Worm (Caenorhabditis elegans) whole organism, late embryonic: ENCODE results near the gene lys-4.

Experiments
- C08G9.2 ChIP-seq: sonication (generic microtip); optimal IDR thresholded peaks from 2 replicates; lab custom pipeline; 2016; ENCODE audit warnings: mild to moderate bottlenecking, missing genetic modification characterization, moderate library complexity, missing compliant biosample characterization
- K02D7.2 ChIP-seq: sonication (generic microtip); optimal IDR thresholded peaks from 2 replicates; lab custom pipeline; 2017; ENCODE audit warnings: mild to moderate bottlenecking, missing genetic modification characterization, missing compliant biosample characterization
- ahr-1 ChIP-seq: sonication (generic microtip); optimal IDR thresholded peaks from 2 replicates; lab custom pipeline; 2016; ENCODE audit warnings: missing genetic modification characterization, missing compliant biosample characterization
- ceh-18 ChIP-seq: sonication (generic microtip); optimal IDR thresholded peaks from 2 replicates; lab custom pipeline; 2016; ENCODE audit warnings: missing genetic modification characterization, missing compliant biosample characterization
- ceh-2 ChIP-seq: sonication (generic microtip); optimal IDR thresholded peaks from 2 replicates; lab custom pipeline; 2016; ENCODE audit warnings: missing genotype, missing genetic modification characterization, missing compliant biosample characterization
- ceh-31 ChIP-seq: sonication (generic microtip); optimal IDR thresholded peaks from 2 replicates; lab custom pipeline; 2016; ENCODE audit warnings: missing genetic modification characterization, missing compliant biosample characterization
- ceh-34 ChIP-seq: sonication (generic microtip); optimal IDR thresholded peaks from 2 replicates; lab custom pipeline; 2016; ENCODE audit warnings: mild to moderate bottlenecking, missing genetic modification characterization, missing compliant biosample characterization
- ceh-48 ChIP-seq: sonication (generic microtip); optimal IDR thresholded peaks from 2 replicates; lab custom pipeline; 2016; ENCODE audit warnings: missing genetic modification characterization, inconsistent platforms, missing compliant biosample characterization
- ceh-9 ChIP-seq: sonication (generic microtip); optimal IDR thresholded peaks from 2 replicates; lab custom pipeline; 2016; ENCODE audit warnings: mild to moderate bottlenecking, missing genetic modification characterization, inconsistent platforms, missing compliant biosample characterization
- elt-2 ChIP-seq: sonication (generic microtip); optimal IDR thresholded peaks from 2 replicates; lab custom pipeline; 2016; ENCODE audit warnings: missing genetic modification reagents, missing genetic modification characterization, missing compliant biosample characterization
- eyg-1 ChIP-seq: sonication (generic microtip); optimal IDR thresholded peaks from 2 replicates; lab custom pipeline; 2016; ENCODE audit warnings: missing genotype, missing genetic modification characterization, missing compliant biosample characterization
- fkh-10 ChIP-seq: fragments of 150-350 bp; optimal IDR thresholded peaks from 2 replicates; lab custom pipeline; 2014; ENCODE audit warnings: missing biosample characterization, missing genetic modification reagents, missing genetic modification characterization
- fkh-6 ChIP-seq: sonication (generic microtip); optimal IDR thresholded peaks from 2 replicates; lab custom pipeline; 2016; ENCODE audit warnings: missing genetic modification characterization, missing compliant biosample characterization
- hlh-6 ChIP-seq: sonication (generic microtip); optimal IDR thresholded peaks from 2 replicates; lab custom pipeline; 2016; ENCODE audit warnings: missing genotype, missing genetic modification characterization, missing compliant biosample characterization
- mec-3 ChIP-seq: sonication (generic microtip); optimal IDR thresholded peaks from 2 replicates; lab custom pipeline; 2016; ENCODE audit warnings: borderline replicate concordance, missing genetic modification characterization, missing compliant biosample characterization
- nfya-1 ChIP-seq: sonication (generic microtip); optimal IDR thresholded peaks from 2 replicates; lab custom pipeline; 2017; ENCODE audit warnings: missing genetic modification characterization, mild to moderate bottlenecking, missing compliant biosample characterization, antibody characterized with exemption, moderate library complexity
- nhr-232 ChIP-seq: sonication (generic microtip); optimal IDR thresholded peaks from 2 replicates; lab custom pipeline; 2016; ENCODE audit warnings: missing genetic modification characterization, missing compliant biosample characterization
- npax-4 ChIP-seq: sonication (generic microtip); optimal IDR thresholded peaks from 2 replicates; lab custom pipeline; 2016; ENCODE audit warnings: missing genetic modification characterization, missing compliant biosample characterization
- pha-2 ChIP-seq: sonication (generic microtip); optimal IDR thresholded peaks from 2 replicates; lab custom pipeline; 2017; ENCODE audit warnings: mild to moderate bottlenecking, missing genetic modification characterization, missing compliant biosample characterization
- pha-4 ChIP-seq: fragments of 150-350 bp; optimal IDR thresholded peaks from 2 replicates; lab custom pipeline; 2018; ENCODE audit warnings: missing biosample characterization, missing genetic modification reagents, missing genetic modification characterization
- pqm-1 ChIP-seq: sonication (generic microtip); optimal IDR thresholded peaks from 2 replicates; lab custom pipeline; 2016; ENCODE audit warnings: missing genetic modification characterization, missing compliant biosample characterization
- sox-2 ChIP-seq: fragments of 200-800 bp; sonication (Bioruptor generic); IDR thresholded peaks from 2 replicates; pipeline ENCODE4 v1.3.6; 2022; ENCODE audit warnings: missing genetic modification reagents, missing genetic modification characterization, missing compliant biosample characterization
- sox-4 ChIP-seq: sonication (generic microtip); optimal IDR thresholded peaks from 2 replicates; lab custom pipeline; 2017; ENCODE audit warnings: mild to moderate bottlenecking, missing genetic modification characterization, inconsistent platforms, missing compliant biosample characterization
- tbx-2 ChIP-seq: sonication (generic microtip); optimal IDR thresholded peaks from 2 replicates; lab custom pipeline; 2016; ENCODE audit warnings: missing genetic modification characterization, missing compliant biosample characterization
- ttx-3 ChIP-seq: sonication (generic microtip); optimal IDR thresholded peaks from 2 replicates; lab custom pipeline; 2016; ENCODE audit warnings: missing genetic modification reagents, missing genetic modification characterization, missing compliant biosample characterization
- unc-3 ChIP-seq, 2 experiments: fragments of 200-800 bp in 1 of 2; sonication (Bioruptor generic) in 1 of 2; sonication (generic microtip) in 1 of 2; conservative IDR thresholded peaks in 1 of 2; optimal IDR thresholded peaks in 1 of 2; 2 replicates each; pipeline versions ENCODE4 v1.3.6 to Lab custom; 2016 to 2022; ENCODE audit warnings: missing compliant biosample characterization in 2 of 2, missing genetic modification characterization in 2 of 2, missing genetic modification reagents in 1 of 2
- unc-42 ChIP-seq: sonication (generic microtip); optimal IDR thresholded peaks from 2 replicates; lab custom pipeline; 2016; ENCODE audit warnings: missing genotype, missing genetic modification characterization, missing compliant biosample characterization
- zip-5 ChIP-seq: sonication (generic microtip); optimal IDR thresholded peaks from 2 replicates; lab custom pipeline; 2016; ENCODE audit warnings: missing genetic modification characterization, missing compliant biosample characterization
- ztf-16 ChIP-seq: sonication (generic microtip); optimal IDR thresholded peaks from 2 replicates; lab custom pipeline; 2017; ENCODE audit warnings: missing genetic modification characterization, missing compliant biosample characterization

The lys-4 gene

ce11 chrIV:11655370-11655769 is 32.4 kb upstream of the lys-4 start, which contains the start of gene ent-1:
Gene ent-1 (minus strand): TSS chrIV:11655470.
- TF ChIP-seq ceh-34 (tag; lab: Kevin White, UChicago) = no peak
- TF ChIP-seq fkh-6 = no peak
- TF ChIP-seq unc-3 (GFP tag; conservative IDR thresholded peaks at IDR 0.05; lab: Robert Waterston, UW) = no peak
- no peak for TF ChIP-seq unc-3 (tag; optimal IDR thresholded peaks at IDR 0.05; lab: Kevin White, UChicago)
- TF ChIP-seq zip-5 (tag; lab: Kevin White, UChicago) = no peak
- no peak for TF ChIP-seq ttx-3
- TF ChIP-seq npax-4 (tag; lab: Kevin White, UChicago) = no peak
- no peak for TF ChIP-seq K02D7.2 (tag; lab: Kevin White, UChicago)
- no peak for TF ChIP-seq C08G9.2 (tag; lab: Kevin White, UChicago)
- TF ChIP-seq eyg-1 = no peak
- TF ChIP-seq tbx-2 (tag; lab: Kevin White, UChicago) = no peak

- TF ChIP-seq ceh-9 (tag; lab: Kevin White, UChicago) = no peak
- no peak for TF ChIP-seq sox-2 (GFP tag; lab: Robert Waterston, UW)
- TF ChIP-seq ceh-34 (tag; lab: Kevin White, UChicago) = no peak
- TF ChIP-seq mec-3 (tag; lab: Kevin White, UChicago) = no peak
- TF ChIP-seq unc-42 (tag; lab: Kevin White, UChicago) = no peak
- no peak for TF ChIP-seq npax-4 (tag; lab: Kevin White, UChicago)
- TF ChIP-seq nfya-1 = no peak
These were observed 29.0 kb upstream of the lys-4 start, which contains the start of the genes acl-3 and ndub-6 for ce11 chrIV:11651965-11652453. Gene acl-3 (minus strand): TSS chrIV:11652023. Gene ndub-6 (plus strand): TSS chrIV:11652403.

ce11 chrIV:11650344-11650743 is 27.4 kb upstream of the lys-4 start:
- TF ChIP-seq pqm-1 (tag; lab: Kevin White, UChicago) (no peak), tbx-2 (tag; lab: Kevin White, UChicago) (no peak), npax-4 (tag; lab: Kevin White, UChicago) (no peak)
- TF ChIP-seq, all 69 proteins: peak for 0

- TF ChIP-seq npax-4 (tag; lab: Kevin White, UChicago) (no peak), ceh-18 (tag; lab: Kevin White, UChicago) (peak; percentile 51), ceh-48 (tag; lab: Kevin White, UChicago) (no peak)
These were observed 26.1 kb upstream of the lys-4 start, which contains the start of gene ZK809.8 for ce11 chrIV:11649031-11649430. Gene ZK809.8 (minus strand): TSS chrIV:11649064.

ce11 chrIV:11646908-11647307 is 23.9 kb upstream of the lys-4 start:
- TF ChIP-seq ceh-2 (tag; lab: Kevin White, UChicago) (no peak), pha-4 (tag; lab: Kevin White, UChicago) (no peak), eyg-1 (no peak), nhr-232 (tag; lab: Kevin White, UChicago) (no peak), zip-5 (tag; lab: Kevin White, UChicago) (no peak), ceh-48 (tag; lab: Kevin White, UChicago) (no peak), sox-4 (no peak)

ce11 chrIV:11645354-11645753 is 22.4 kb upstream of the lys-4 start:
- TF ChIP-seq ahr-1 (tag; lab: Kevin White, UChicago) (no peak), ceh-31 (no peak), fkh-10 (GFP tag; lab: Kevin White, UChicago) (no peak), sox-2 (GFP tag; lab: Robert Waterston, UW) (no peak), elt-2 (tag; lab: Kevin White, UChicago) (peak; percentile 17), sox-4 (no peak), pha-2 (tag; lab: Kevin White, UChicago) (no peak), hlh-6 (tag; lab: Kevin White, UChicago) (no peak), ztf-16 (tag; lab: Kevin White, UChicago) (no peak)
